Fruit fly (Drosophila melanogaster): ENCODE data around the gene CG14664.

DNA sequence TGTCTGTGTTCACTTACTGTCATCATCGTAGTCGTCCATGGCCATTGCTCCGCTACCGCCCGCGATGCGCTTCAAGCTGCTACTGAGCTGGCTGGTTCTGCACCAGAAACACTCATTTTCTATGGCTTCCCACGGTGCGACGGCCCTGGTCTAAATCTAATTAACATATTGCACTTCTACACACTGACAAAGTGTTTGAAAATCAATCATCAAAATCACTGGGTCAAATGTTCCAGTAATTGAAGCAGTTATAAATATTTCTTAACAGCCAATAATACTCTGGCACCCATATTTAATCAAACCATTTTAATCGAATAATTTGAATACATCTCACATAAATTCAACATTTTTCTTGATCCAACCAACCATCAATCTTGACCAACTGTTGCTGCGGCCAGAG, 13.3 kb downstream of the CG14664 start, which contains the start of gene rtp:
- no peak for TF ChIP-seq kay (GFP tag; ENCODE audit: borderline replicate concordance)
- TF ChIP-seq tj (GFP tag; optimal IDR thresholded peaks at IDR 0.05): no peak
- TF ChIP-seq ovo (GFP tag; optimal IDR thresholded peaks at IDR 0.05): no peak
- TF ChIP-seq cnc (optimal IDR thresholded peaks at IDR 0.05): no peak
- TF ChIP-seq Crg-1 (GFP tag; optimal IDR thresholded peaks at IDR 0.05): no peak
- no peak for TF ChIP-seq cic (GFP tag; optimal IDR thresholded peaks at IDR 0.05)
- no peak for TF ChIP-seq CG7045 (GFP tag; optimal IDR thresholded peaks at IDR 0.05)
- TF ChIP-seq pad (GFP tag; optimal IDR thresholded peaks at IDR 0.05): no peak
- no peak for TF ChIP-seq CG33017 (tag; optimal IDR thresholded peaks at IDR 0.05)
- TF ChIP-seq Clk (GFP tag; optimal IDR thresholded peaks at IDR 0.05): no peak
- TF ChIP-seq CG5204 (GFP tag; optimal IDR thresholded peaks at IDR 0.05): no peak

Data from whole organism, adult.